Fruit fly (Drosophila melanogaster) whole organism, adult: Measurements from ENCODE around the gene CG7945.

ENCODE experiments used
- CG11617 ChIP-seq: fragments of 200-800 bp; sonication (Bioruptor generic); optimal IDR thresholded peaks from 2 replicates; lab custom pipeline; 2017; ENCODE audit warnings: mild to moderate bottlenecking, missing biosample characterization, missing genetic modification reagents, missing genetic modification characterization
- CG12768 ChIP-seq: fragments of 200-800 bp; sonication (Bioruptor generic); optimal IDR thresholded peaks from 2 replicates; lab custom pipeline; 2017; ENCODE audit warnings: missing biosample characterization, missing genetic modification characterization, mild to moderate bottlenecking, moderate library complexity, missing genetic modification reagents
- CG14711 ChIP-seq: fragments of 200-800 bp; sonication (Bioruptor generic); optimal IDR thresholded peaks from 2 replicates; lab custom pipeline; 2018; ENCODE audit warnings: missing biosample characterization, mild to moderate bottlenecking, missing genetic modification characterization, moderate library complexity
- CG1620 ChIP-seq: fragments of 200-800 bp; sonication (Bioruptor generic); optimal IDR thresholded peaks from 2 replicates; lab custom pipeline; 2016; ENCODE audit warnings: missing biosample characterization, missing genetic modification characterization
- CG33017 ChIP-seq: fragments of 200-800 bp; sonication (Bioruptor generic); optimal IDR thresholded peaks from 2 replicates; lab custom pipeline; 2018; ENCODE audit warnings: missing biosample characterization, mild to moderate bottlenecking, missing genetic modification characterization, moderate library complexity
- CG7045 ChIP-seq: fragments of 200-800 bp; sonication (Bioruptor generic); optimal IDR thresholded peaks from 2 replicates; lab custom pipeline; 2017; ENCODE audit warnings: missing biosample characterization, mild to moderate bottlenecking, missing genetic modification characterization
- CG7101 ChIP-seq: fragments of 200-800 bp; sonication (Bioruptor generic); optimal IDR thresholded peaks from 2 replicates; lab custom pipeline; 2018; ENCODE audit warnings: missing biosample characterization, mild to moderate bottlenecking, missing genetic modification characterization, moderate library complexity
- Crg-1 ChIP-seq: fragments of 200-800 bp; sonication (Bioruptor generic); optimal IDR thresholded peaks from 2 replicates; lab custom pipeline; 2016; ENCODE audit warnings: missing biosample characterization, missing genetic modification characterization
- Hr96 ChIP-seq: fragments of 200-800 bp; sonication (Bioruptor generic); optimal IDR thresholded peaks from 2 replicates; lab custom pipeline; 2016; ENCODE audit warnings: missing biosample characterization, missing genetic modification characterization
- cic ChIP-seq: fragments of 200-800 bp; sonication (Bioruptor generic); optimal IDR thresholded peaks from 2 replicates; lab custom pipeline; 2017; ENCODE audit warnings: missing biosample characterization, mild to moderate bottlenecking, missing genetic modification characterization, moderate library complexity
- kay ChIP-seq: fragments of 200-800 bp; sonication (Bioruptor generic); peaks from one replicate; lab custom pipeline; 2016; ENCODE audit warnings: missing biosample characterization, missing genetic modification characterization, borderline replicate concordance
- tj ChIP-seq: fragments of 200-800 bp; sonication (Bioruptor generic); optimal IDR thresholded peaks from 3 replicates; lab custom pipeline; 2017; ENCODE audit warnings: missing biosample characterization, mild to moderate bottlenecking, missing genetic modification characterization, moderate library complexity
- toe ChIP-seq: fragments of 200-800 bp; sonication (Bioruptor generic); optimal IDR thresholded peaks from 2 replicates; lab custom pipeline; 2016; ENCODE audit warnings: missing biosample characterization, missing genetic modification characterization

dm6 chr3L:15516440-15516839 lies 7.5 kb downstream of the CG7945 start:
- TF ChIP-seq toe = no peak
- no peak for TF ChIP-seq CG7101
- TF ChIP-seq Crg-1 (GFP tag; lab: Kevin White, UChicago) = no peak
- no peak for TF ChIP-seq kay (GFP tag; lab: Kevin White, UChicago)
- TF ChIP-seq CG12768 (GFP tag; lab: Kevin White, UChicago) = no peak
- TF ChIP-seq cic (GFP tag; lab: Kevin White, UChicago) = no peak
- no peak for TF ChIP-seq tj
- no peak for TF ChIP-seq CG11617 (GFP tag; lab: Kevin White, UChicago)
- no peak for TF ChIP-seq CG7045
- no peak for TF ChIP-seq CG1620
- no peak for TF ChIP-seq CG14711 (tag; lab: Kevin White, UChicago)
- TF ChIP-seq CG33017 (tag; lab: Kevin White, UChicago) = no peak
- no peak for TF ChIP-seq Hr96 (GFP tag; lab: Kevin White, UChicago)
